Worm (Caenorhabditis elegans): ENCODE results near the gene mrpl-30.

mrpl-30 gene

DNA sequence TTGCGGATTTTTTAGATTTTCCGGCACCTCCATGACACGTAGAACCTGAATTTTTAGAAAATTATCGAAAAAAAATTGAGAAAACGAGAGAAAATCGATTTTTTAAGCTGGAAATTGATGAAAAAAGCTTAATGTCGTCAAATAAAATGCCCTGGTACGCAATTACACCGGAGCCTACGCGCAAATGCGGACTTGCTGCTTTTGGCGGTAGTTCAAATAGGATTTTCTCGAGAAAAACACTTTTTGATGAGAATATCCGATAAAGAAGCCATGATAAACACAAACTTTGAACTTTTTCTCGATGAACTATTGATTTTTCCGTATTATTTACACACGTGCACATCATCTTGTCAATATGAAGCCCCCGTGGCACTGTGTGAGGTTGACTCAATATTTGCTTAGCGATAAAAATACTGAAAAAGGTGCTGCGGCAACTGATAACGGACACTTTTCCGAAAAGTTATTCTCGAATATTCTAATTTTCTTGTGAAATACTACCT lies 7.4 kb upstream of the mrpl-30 start, which contains the start of the genes W04B5.5 and W04B5.3 (continued):
- no peak for TF ChIP-seq zag-1 (tag; optimal IDR thresholded peaks at IDR 0.05)
- no peak for TF ChIP-seq unc-62 (GFP tag; optimal IDR thresholded peaks at IDR 0.05)
- peak; percentile 98 for TF ChIP-seq lin-35 (GFP tag; optimal IDR thresholded peaks at IDR 0.05)
- TF ChIP-seq mdl-1 (tag; optimal IDR thresholded peaks at IDR 0.05): peak in 1 of 2 experiments; percentile 75
- TF ChIP-seq fos-1 (tag; optimal IDR thresholded peaks at IDR 0.05): peak; percentile 17
- TF ChIP-seq ceh-8 (GFP tag; optimal IDR thresholded peaks at IDR 0.05): peak; percentile 39
- peak; percentile 54 for TF ChIP-seq irx-1 (tag; optimal IDR thresholded peaks at IDR 0.05)
- TF ChIP-seq ztf-4 (tag; optimal IDR thresholded peaks at IDR 0.05): no peak
- peak; percentile 53 for TF ChIP-seq dsc-1 (tag; optimal IDR thresholded peaks at IDR 0.05)
- peak; percentile 54 for TF ChIP-seq mep-1 (tag; optimal IDR thresholded peaks at IDR 0.05)
- TF ChIP-seq snu-23 (GFP tag; optimal IDR thresholded peaks at IDR 0.05): peak; percentile 76

DNA sequence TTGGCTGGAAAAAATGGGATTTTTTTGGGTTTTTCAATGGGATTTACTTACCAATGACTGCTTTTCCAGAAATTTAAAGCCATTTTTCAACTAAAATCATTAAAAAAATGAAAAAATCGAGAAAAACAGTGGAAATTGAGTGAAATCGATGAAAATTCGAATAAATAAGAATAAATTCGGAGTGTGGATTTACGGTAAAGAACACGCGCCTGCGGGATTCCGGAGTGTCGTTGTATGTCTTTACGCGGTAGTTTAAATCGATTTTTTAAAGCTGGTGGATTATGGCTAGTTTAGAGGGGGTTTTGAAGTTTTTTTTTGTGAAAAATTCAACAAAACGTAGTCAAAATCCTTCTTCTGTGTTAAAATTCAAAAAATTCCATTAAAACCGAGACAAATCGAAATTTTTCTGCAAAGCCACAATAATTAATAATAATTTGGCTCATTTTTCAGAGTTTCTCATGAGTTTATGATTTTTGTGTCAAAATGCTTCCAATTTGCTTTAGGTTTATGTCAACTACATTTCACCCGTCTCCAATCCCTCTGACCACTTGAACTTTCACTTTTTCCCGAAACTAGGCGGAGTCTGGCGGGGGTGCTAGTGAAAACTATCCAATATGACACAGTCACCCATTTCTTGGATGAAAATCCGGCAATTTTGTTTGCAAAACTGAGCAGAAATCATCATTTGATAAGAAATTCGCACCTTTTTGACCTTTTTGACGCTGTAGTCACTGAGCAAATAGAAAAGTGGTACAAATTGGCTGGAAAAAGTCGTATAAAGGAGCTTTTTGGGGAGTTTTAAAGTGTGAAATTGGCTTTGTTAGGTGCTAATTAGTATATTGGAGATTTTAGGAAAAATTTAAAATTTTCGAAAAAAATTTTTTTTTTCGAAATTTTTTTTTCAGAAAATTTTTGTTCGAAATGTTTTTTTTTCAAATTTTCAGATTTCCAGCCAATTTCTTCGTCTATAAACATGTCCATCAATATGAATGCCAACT lies 9.3 kb downstream of the mrpl-30 start, which contains the start of the genes cic-1 and strm-1:
TSS of gene cic-1 (minus strand) at position 96 of the 998 bp plus-strand sequence.
TSS of gene strm-1 (plus strand) at position 945 of the 998 bp plus-strand sequence.
- TF ChIP-seq nhr-28 (tag; optimal IDR thresholded peaks at IDR 0.05) (no peak), aha-1 (tag; optimal IDR thresholded peaks at IDR 0.05) (no peak), ets-5 (GFP tag; IDR thresholded peaks at IDR 0.05) (no peak), lin-15B (tag; optimal IDR thresholded peaks at IDR 0.05) (peak; percentile 44), nhr-11 (tag; optimal IDR thresholded peaks at IDR 0.05) (peak; percentile 50), nhr-90 (tag; optimal IDR thresholded peaks at IDR 0.05; ENCODE audit: poor library complexity) (no peak), sox-4 (tag; optimal IDR thresholded peaks at IDR 0.05) (no peak), lin-39 (tag; optimal IDR thresholded peaks at IDR 0.05) (peak; percentile 56), nhr-47 (tag; optimal IDR thresholded peaks at IDR 0.05) (peak; percentile 77), egl-27 (tag; optimal IDR thresholded peaks at IDR 0.05) (no peak), dpl-1 (GFP tag; optimal IDR thresholded peaks at IDR 0.05) (peak; percentile 92 to 96 (median 95)), blmp-1 (tag; optimal IDR thresholded peaks at IDR 0.05) (peak; percentile 99), nhr-237 (tag; optimal IDR thresholded peaks at IDR 0.05) (no peak), nhr-71 (tag; optimal IDR thresholded peaks at IDR 0.05) (no peak), pax-3 (tag; optimal IDR thresholded peaks at IDR 0.05) (no peak), grh-1 (GFP tag; IDR thresholded peaks at IDR 0.05) (0 out of 2 replicates have a peak, but pooled peaks have one; percentile 29), vab-15 (tag; optimal IDR thresholded peaks at IDR 0.05) (no peak), mep-1 (tag; optimal IDR thresholded peaks at IDR 0.05) (peak; percentile 55), alr-1 (tag; optimal IDR thresholded peaks at IDR 0.05; ENCODE audit: borderline replicate concordance) (no peak), egl-13 (tag; optimal IDR thresholded peaks at IDR 0.05) (no peak), lir-3 (tag; optimal IDR thresholded peaks at IDR 0.05; ENCODE audit: poor library complexity) (no peak), Y116A8C.19 (tag; optimal IDR thresholded peaks at IDR 0.05; ENCODE audit: borderline replicate concordance) (no peak), mdl-1 (tag; optimal IDR thresholded peaks at IDR 0.05) (no peak), F16B12.6 (tag; optimal IDR thresholded peaks at IDR 0.05) (peak; percentile 69), unc-98 (GFP tag; IDR thresholded peaks at IDR 0.05) (no peak), zip-4 (GFP tag; optimal IDR thresholded peaks at IDR 0.05) (no peak), ceh-82 (tag; optimal IDR thresholded peaks at IDR 0.05) (peak; percentile 34 to 66 (median 42)), ces-1 (GFP tag; optimal IDR thresholded peaks at IDR 0.05) (no peak), snu-23 (GFP tag; optimal IDR thresholded peaks at IDR 0.05) (peak; percentile 85), C16A3.4 (tag; optimal IDR thresholded peaks at IDR 0.05) (peak; percentile 60), nhr-85 (tag) (peak; percentile 32), elt-2 (tag; optimal IDR thresholded peaks at IDR 0.05) (no peak), lin-13 (GFP tag; optimal IDR thresholded peaks at IDR 0.05) (no peak), C34B4.2 (tag; optimal IDR thresholded peaks at IDR 0.05) (no peak), fos-1 (tag; optimal IDR thresholded peaks at IDR 0.05) (peak; percentile 12), unc-30 (tag; optimal IDR thresholded peaks at IDR 0.05) (no peak), nhr-84 (tag; optimal IDR thresholded peaks at IDR 0.05) (no peak), fkh-8 (tag; optimal IDR thresholded peaks at IDR 0.05) (peak; percentile 43), nhr-77 (tag; optimal IDR thresholded peaks at IDR 0.05) (no peak), rnt-1 (tag; optimal IDR thresholded peaks at IDR 0.05) (no peak), fkh-10 (GFP tag; optimal IDR thresholded peaks at IDR 0.05) (no peak)

All from whole organism, L1 larva.